Worm (Caenorhabditis elegans) whole organism, L3 larva: Measurements from ENCODE around the gene cest-35.1.

Experiments
- fos-1 ChIP-seq: fragments of 150-350 bp; optimal IDR thresholded peaks from 2 replicates; lab custom pipeline; 2014; ENCODE audit warnings: missing biosample characterization, missing genetic modification characterization
- nhr-11 ChIP-seq: fragments of 150-350 bp; optimal IDR thresholded peaks from 2 replicates; lab custom pipeline; 2014; ENCODE audit warnings: missing biosample characterization, missing genetic modification characterization
- nhr-28 ChIP-seq: fragments of 150-350 bp; optimal IDR thresholded peaks from 2 replicates; lab custom pipeline; 2014; ENCODE audit warnings: missing biosample characterization, missing genetic modification characterization
- nhr-77 ChIP-seq: fragments of 150-350 bp; optimal IDR thresholded peaks from 2 replicates; lab custom pipeline; 2014; ENCODE audit warnings: missing biosample characterization, missing genetic modification characterization
- skn-1 ChIP-seq: fragments of 150-350 bp; optimal IDR thresholded peaks from 2 replicates; lab custom pipeline; 2014; ENCODE audit warnings: missing biosample characterization, missing genetic modification characterization
- snpc-4 ChIP-seq: fragments of 150-350 bp; optimal IDR thresholded peaks from 2 replicates; lab custom pipeline; 2014; ENCODE audit warnings: missing biosample characterization, missing genetic modification characterization
- ztf-11 ChIP-seq: fragments of 150-350 bp; optimal IDR thresholded peaks from 2 replicates; lab custom pipeline; 2014; ENCODE audit warnings: missing biosample characterization, missing genetic modification characterization

- TF ChIP-seq snpc-4 (tag; lab: Kevin White, UChicago) (no peak), nhr-28 (tag; lab: Kevin White, UChicago) (no peak), fos-1 (no peak), nhr-11 (tag; lab: Kevin White, UChicago) (no peak), nhr-77 (tag; lab: Kevin White, UChicago) (no peak), ztf-11 (tag; lab: Kevin White, UChicago) (no peak), skn-1 (tag; lab: Kevin White, UChicago) (no peak)
These were observed 9.2 kb downstream of the cest-35.1 start, which contains the start of gene cest-32 for ce11 chrV:5233777-5234176.
